Worm (Caenorhabditis elegans) whole organism, young adult: ENCODE data around the gene hipr-1.
A peak's percentile ranks its signal among the peaks of the same experiment; 100 is the strongest.

Source experiments
- B0336.3 ChIP-seq: fragments of 200-800 bp; sonication (Bioruptor generic); IDR thresholded peaks from 2 replicates; pipeline ENCODE4 v1.3.6; 2022; ENCODE audit warnings: missing genetic modification characterization, missing compliant biosample characterization
- C06A6.2 ChIP-seq: fragments of 200-800 bp; sonication (Bioruptor generic); conservative IDR thresholded peaks from 2 replicates; pipeline ENCODE4 v1.3.6; 2022; ENCODE audit warnings: missing genetic modification characterization, missing compliant biosample characterization
- C17E4.6 ChIP-seq: fragments of 200-800 bp; sonication (Bioruptor generic); IDR thresholded peaks from 2 replicates; pipeline ENCODE4 v1.3.6; 2022; ENCODE audit warnings: missing genetic modification reagents, missing genetic modification characterization, missing compliant biosample characterization
- F57C9.4 ChIP-seq: sonication (generic microtip); optimal IDR thresholded peaks from 2 replicates; lab custom pipeline; 2017; ENCODE audit warnings: mild to moderate bottlenecking, missing genetic modification characterization, missing compliant biosample characterization
- Y53F4B.3 ChIP-seq: fragments of 200-800 bp; sonication (Bioruptor generic); IDR thresholded peaks from 2 replicates; pipeline ENCODE4 v1.3.6; 2022; ENCODE audit warnings: missing genetic modification reagents, missing genetic modification characterization, missing compliant biosample characterization
- Y67H2A.10 ChIP-seq: fragments of 200-800 bp; sonication (Bioruptor generic); conservative IDR thresholded peaks from 2 replicates; pipeline ENCODE4 v1.3.6; 2022; ENCODE audit warnings: missing genetic modification reagents, missing genetic modification characterization, missing compliant biosample characterization
- aptf-2 ChIP-seq: fragments of 200-800 bp; sonication (Bioruptor generic); conservative IDR thresholded peaks from 2 replicates; pipeline ENCODE4 v1.3.6; 2022; ENCODE audit warnings: missing genetic modification reagents, missing genetic modification characterization, missing compliant biosample characterization
- attf-3 ChIP-seq: fragments of 200-800 bp; sonication (Bioruptor generic); conservative IDR thresholded peaks from 2 replicates; pipeline ENCODE4 v1.3.6; 2022; ENCODE audit warnings: missing genetic modification reagents, missing genetic modification characterization, missing compliant biosample characterization
- attf-6 ChIP-seq: fragments of 200-800 bp; sonication (Bioruptor generic); IDR thresholded peaks from 2 replicates; pipeline ENCODE4 v1.3.6; 2022; ENCODE audit warnings: missing genetic modification reagents, missing genetic modification characterization, missing compliant biosample characterization
- bed-1 ChIP-seq: fragments of 200-800 bp; sonication (Bioruptor generic); IDR thresholded peaks from 2 replicates; pipeline ENCODE4 v1.3.6; 2022; ENCODE audit warnings: missing genetic modification reagents, missing genetic modification characterization, missing compliant biosample characterization
- ccch-3 ChIP-seq: fragments of 200-800 bp; sonication (Bioruptor generic); optimal IDR thresholded peaks from 2 replicates; lab custom pipeline; 2018; ENCODE audit warnings: mild to moderate bottlenecking, missing genetic modification characterization, missing compliant biosample characterization
- cebp-2 ChIP-seq: fragments of 200-800 bp; sonication (Bioruptor generic); IDR thresholded peaks from 2 replicates; pipeline ENCODE4 v1.3.6; 2022; ENCODE audit warnings: missing genetic modification characterization, missing compliant biosample characterization
- ceh-91 ChIP-seq: fragments of 200-800 bp; sonication (Bioruptor generic); IDR thresholded peaks from 2 replicates; pipeline ENCODE4 v1.3.6; 2022; ENCODE audit warnings: missing genetic modification reagents, missing genetic modification characterization, missing compliant biosample characterization
- dox-1 ChIP-seq: fragments of 200-800 bp; sonication (Bioruptor generic); IDR thresholded peaks from 2 replicates; pipeline ENCODE4 v1.3.6; 2022; ENCODE audit warnings: missing genetic modification reagents, missing genetic modification characterization, missing compliant biosample characterization
- dpff-1 ChIP-seq: sonication (generic microtip); optimal IDR thresholded peaks from 2 replicates; lab custom pipeline; 2017; ENCODE audit warnings: mild to moderate bottlenecking, missing genetic modification characterization, missing compliant biosample characterization
- egrh-3 ChIP-seq: fragments of 200-800 bp; sonication (Bioruptor generic); IDR thresholded peaks from 2 replicates; pipeline ENCODE4 v1.3.6; 2022; ENCODE audit warnings: missing genetic modification reagents, missing genetic modification characterization, missing compliant biosample characterization
- hmg-1.2 ChIP-seq: fragments of 200-800 bp; sonication (Bioruptor generic); IDR thresholded peaks from 2 replicates; pipeline ENCODE4 v1.3.6; 2022; ENCODE audit warnings: missing genetic modification reagents, missing genetic modification characterization, missing compliant biosample characterization
- hmg-20 ChIP-seq: fragments of 200-800 bp; sonication (Bioruptor generic); IDR thresholded peaks from 2 replicates; pipeline ENCODE4 v1.3.6; 2022; ENCODE audit warnings: missing genetic modification reagents, missing genetic modification characterization, missing compliant biosample characterization
- let-607 ChIP-seq, 2 experiments: fragments of 200-800 bp in 1 of 2; sonication (Bioruptor generic) in 1 of 2; sonication (generic microtip) in 1 of 2; optimal IDR thresholded peaks; 2 replicates each; lab custom pipeline; 2016 to 2018; ENCODE audit warnings: mild to moderate bottlenecking in 2 of 2, missing compliant biosample characterization in 2 of 2, missing genetic modification characterization in 2 of 2, moderate library complexity in 2 of 2, missing genotype in 1 of 2
- lin-26 ChIP-seq: fragments of 200-800 bp; sonication (Bioruptor generic); IDR thresholded peaks from 2 replicates; pipeline ENCODE4 v1.3.6; 2022; ENCODE audit warnings: missing genetic modification reagents, missing genetic modification characterization, missing compliant biosample characterization
- lin-54 ChIP-seq: fragments of 200-800 bp; sonication (Bioruptor generic); optimal IDR thresholded peaks from 2 replicates; lab custom pipeline; 2018; ENCODE audit warnings: mild to moderate bottlenecking, missing genetic modification characterization, missing compliant biosample characterization
- lir-1 ChIP-seq: fragments of 200-800 bp; sonication (Bioruptor generic); conservative IDR thresholded peaks from 2 replicates; pipeline ENCODE4 v1.3.6; 2022; ENCODE audit warnings: missing genetic modification reagents, missing genetic modification characterization, missing compliant biosample characterization
- lsy-27 ChIP-seq: sonication (generic microtip); optimal IDR thresholded peaks from 2 replicates; lab custom pipeline; 2017; ENCODE audit warnings: missing genetic modification characterization, mild to moderate bottlenecking, missing compliant biosample characterization, antibody characterized with exemption, missing genotype, borderline replicate concordance; ENCODE audit not compliant: insufficient read depth
- madf-8 ChIP-seq: fragments of 200-800 bp; sonication (Bioruptor generic); conservative IDR thresholded peaks from 2 replicates; pipeline ENCODE4 v1.3.6; 2022; ENCODE audit warnings: missing genetic modification reagents, missing genetic modification characterization, missing compliant biosample characterization
- nhr-120 ChIP-seq: fragments of 200-800 bp; sonication (Bioruptor generic); IDR thresholded peaks from 2 replicates; pipeline ENCODE4 v1.3.6; 2022; ENCODE audit warnings: missing genetic modification characterization, missing compliant biosample characterization
- nhr-90 ChIP-seq: sonication (generic microtip); optimal IDR thresholded peaks from 2 replicates; lab custom pipeline; 2016; ENCODE audit warnings: missing genotype, mild to moderate bottlenecking, missing genetic modification characterization, missing compliant biosample characterization
- pha-4 ChIP-seq: fragments of 150-350 bp; sonication (generic microtip); optimal IDR thresholded peaks from 2 replicates; lab custom pipeline; 2014; ENCODE audit warnings: missing biosample characterization, missing genetic modification reagents, missing genetic modification characterization
- rec-8 ChIP-seq, 2 experiments: sonication (generic microtip); optimal IDR thresholded peaks; 2 replicates each; lab custom pipeline; 2016; ENCODE audit warnings: mild to moderate bottlenecking in 2 of 2, missing genetic modification characterization in 2 of 2, missing genetic modification reagents in 2 of 2, missing genotype in 2 of 2, missing biosample characterization in 1 of 2, missing compliant biosample characterization in 1 of 2, moderate library complexity in 1 of 2
- repo-1 ChIP-seq: sonication (generic microtip); optimal IDR thresholded peaks from 2 replicates; lab custom pipeline; 2017; ENCODE audit warnings: mild to moderate bottlenecking, missing genetic modification characterization, missing compliant biosample characterization
- rpc-1 ChIP-seq, 2 experiments: fragments of 150-350 bp in 1 of 2; sonication (generic microtip) in 1 of 2; optimal IDR thresholded peaks; 2 replicates each; lab custom pipeline; 2014 to 2018; ENCODE audit warnings: missing biosample characterization in 1 of 2, missing genetic modification characterization in 1 of 2, missing genetic modification reagents in 1 of 2, missing genotype in 1 of 2
- sea-2 ChIP-seq: fragments of 200-800 bp; sonication (Bioruptor generic); IDR thresholded peaks from 2 replicates; pipeline ENCODE4 v1.3.6; 2022; ENCODE audit warnings: missing genetic modification characterization, missing compliant biosample characterization
- snpc-1.3 ChIP-seq: sonication (generic microtip); optimal IDR thresholded peaks from 2 replicates; lab custom pipeline; 2017; ENCODE audit warnings: missing genetic modification characterization, mild to moderate bottlenecking, missing compliant biosample characterization, antibody characterized with exemption, moderate library complexity, missing genotype, missing genetic modification reagents; ENCODE audit not compliant: insufficient read depth
- snpc-3.4 ChIP-seq: sonication (generic microtip); optimal IDR thresholded peaks from 2 replicates; lab custom pipeline; 2017; ENCODE audit warnings: missing genetic modification characterization, mild to moderate bottlenecking, missing compliant biosample characterization, antibody characterized with exemption, moderate library complexity, missing genotype, missing genetic modification reagents
- somi-1 ChIP-seq: fragments of 200-800 bp; sonication (Bioruptor generic); optimal IDR thresholded peaks from 2 replicates; lab custom pipeline; 2018; ENCODE audit warnings: mild to moderate bottlenecking, missing genetic modification characterization, missing compliant biosample characterization
- sptf-2 ChIP-seq: fragments of 200-800 bp; sonication (Bioruptor generic); optimal IDR thresholded peaks from 2 replicates; lab custom pipeline; 2018; ENCODE audit warnings: mild to moderate bottlenecking, missing genetic modification characterization, missing compliant biosample characterization
- tbp1 ChIP-seq: fragments of 200-800 bp; sonication (Bioruptor generic); optimal IDR thresholded peaks from 2 replicates; lab custom pipeline; 2018; ENCODE audit warnings: mild to moderate bottlenecking, missing genetic modification characterization, missing compliant biosample characterization
- tbx-9 ChIP-seq: sonication (generic microtip); optimal IDR thresholded peaks from 2 replicates; lab custom pipeline; 2016; ENCODE audit warnings: borderline replicate concordance, missing genetic modification characterization, inconsistent platforms, missing compliant biosample characterization
- xnd-1 ChIP-seq: sonication (generic microtip); optimal IDR thresholded peaks from 2 replicates; lab custom pipeline; 2016; ENCODE audit warnings: missing genotype, missing genetic modification reagents, missing genetic modification characterization, missing compliant biosample characterization
- zfh-2 ChIP-seq: fragments of 200-800 bp; sonication (Bioruptor generic); conservative IDR thresholded peaks from 2 replicates; pipeline ENCODE4 v1.3.6; 2022; ENCODE audit warnings: missing genetic modification reagents, missing genetic modification characterization, missing compliant biosample characterization
- ztf-22 ChIP-seq: fragments of 200-800 bp; sonication (Bioruptor generic); optimal IDR thresholded peaks from 2 replicates; lab custom pipeline; 2018; ENCODE audit warnings: mild to moderate bottlenecking, missing genetic modification characterization, moderate library complexity, missing compliant biosample characterization

The hipr-1 gene

ce11 chrIII:8749487-8749886 lies 29.5 kb downstream of the hipr-1 start, which contains the start of gene sma-2 (continued):
- TF ChIP-seq snpc-3.4 (tag; lab: Kevin White, UChicago) (no peak), sptf-2 (GFP tag; lab: Kevin White, UChicago) (no peak), lir-1 (GFP tag; lab: Robert Waterston, UW) (0 out of 2 replicates have a peak, but pooled peaks have one; percentile 6), nhr-90 (tag; lab: Kevin White, UChicago) (peak; percentile 7), xnd-1 (tag; lab: Kevin White, UChicago) (no peak), C17E4.6 (GFP tag; lab: Robert Waterston, UW) (no peak), rpc-1 (optimal IDR thresholded peaks at IDR 0.05; lab: Kevin White, UChicago) (no peak), rpc-1 (tag; optimal IDR thresholded peaks at IDR 0.05; lab: Kevin White, UChicago) (no peak), F57C9.4 (tag; lab: Kevin White, UChicago) (no peak)

ce11 chrIII:8750606-8751005 lies 30.6 kb downstream of the hipr-1 start, which contains the start of gene ugtp-1:
Gene ugtp-1, minus strand, starts transcription at chrIII:8750706.
- no peak for TF ChIP-seq repo-1 (tag; lab: Kevin White, UChicago)
- no peak for TF ChIP-seq dpff-1 (tag; lab: Kevin White, UChicago)
- no peak for TF ChIP-seq tbx-9 (tag; lab: Kevin White, UChicago)
- TF ChIP-seq egrh-3 (GFP tag; lab: Robert Waterston, UW): no peak
- TF ChIP-seq aptf-2 (GFP tag; lab: Robert Waterston, UW): no peak
- TF ChIP-seq zfh-2 (GFP tag; lab: Robert Waterston, UW): no peak
- no peak for TF ChIP-seq lin-26 (GFP tag; lab: Robert Waterston, UW)
- TF ChIP-seq rec-8 (tag; optimal IDR thresholded peaks at IDR 0.05; lab: Kevin White, UChicago): no peak
- no peak for TF ChIP-seq cebp-2 (GFP tag; lab: Robert Waterston, UW)
- no peak for TF ChIP-seq C06A6.2 (GFP tag; lab: Robert Waterston, UW)
- TF ChIP-seq F57C9.4 (tag; lab: Kevin White, UChicago): no peak
- no peak for TF ChIP-seq dox-1 (GFP tag; lab: Robert Waterston, UW)
- TF ChIP-seq bed-1 (GFP tag; lab: Robert Waterston, UW): no peak
- no peak for TF ChIP-seq snpc-1.3 (tag; lab: Kevin White, UChicago)
- no peak for TF ChIP-seq somi-1 (GFP tag; lab: Kevin White, UChicago)
- TF ChIP-seq sptf-2 (GFP tag; lab: Kevin White, UChicago): no peak
- TF ChIP-seq nhr-120 (GFP tag; lab: Robert Waterston, UW): no peak
- no peak for TF ChIP-seq ceh-91 (GFP tag; lab: Robert Waterston, UW)
- TF ChIP-seq, all 124 proteins: peak for 0

- TF ChIP-seq hmg-20 (GFP tag; lab: Robert Waterston, UW) (no peak), attf-3 (GFP tag; lab: Robert Waterston, UW) (peak; percentile 81)
Measured at ce11 chrIII:8754682-8755081, 34.7 kb downstream of the hipr-1 start, which contains the start of gene tomm-70. Gene tomm-70, minus strand, starts transcription at chrIII:8754750.

- no peak for TF ChIP-seq Y67H2A.10 (GFP tag; lab: Robert Waterston, UW)
- TF ChIP-seq attf-6 (GFP tag; lab: Robert Waterston, UW): no peak
- TF ChIP-seq let-607 (tag; optimal IDR thresholded peaks at IDR 0.05; lab: Kevin White, UChicago): no peak
- no peak for TF ChIP-seq Y53F4B.3
- no peak for TF ChIP-seq madf-8 (GFP tag; lab: Robert Waterston, UW)
- no peak for TF ChIP-seq attf-3 (GFP tag; lab: Robert Waterston, UW)
- TF ChIP-seq sea-2 (GFP tag; lab: Robert Waterston, UW): no peak
- no peak for TF ChIP-seq snpc-3.4 (tag; lab: Kevin White, UChicago)
- TF ChIP-seq C17E4.6 (GFP tag; lab: Robert Waterston, UW): no peak
- no peak for TF ChIP-seq tbp1
- TF ChIP-seq pha-4 (tag; lab: Kevin White, UChicago): no peak
- TF ChIP-seq lsy-27 (tag; lab: Kevin White, UChicago): no peak
- no peak for TF ChIP-seq lin-54
- no peak for TF ChIP-seq ztf-22 (GFP tag; lab: Kevin White, UChicago)
- TF ChIP-seq ccch-3 (GFP tag; lab: Kevin White, UChicago): no peak
- no peak for TF ChIP-seq hmg-1.2
- TF ChIP-seq B0336.3: no peak
Measured at ce11 chrIII:8761040-8761654, 41.1 kb downstream of the hipr-1 start, which contains the start of gene aak-1. Gene aak-1, minus strand, starts transcription at chrIII:8761090.
